Worm (Caenorhabditis elegans) whole organism, L1 larva: ENCODE results near the gene clec-125.

Source experiments
- C04F5.9 ChIP-seq: sonication (generic microtip); optimal IDR thresholded peaks from 2 replicates; lab custom pipeline; 2016; ENCODE audit warnings: missing genetic modification characterization, missing compliant biosample characterization
- C16A3.4 ChIP-seq: fragments of 150-350 bp; optimal IDR thresholded peaks from 2 replicates; lab custom pipeline; 2014; ENCODE audit warnings: missing biosample characterization, missing genetic modification characterization
- Y116A8C.19 ChIP-seq: sonication (generic microtip); optimal IDR thresholded peaks from 2 replicates; lab custom pipeline; 2016; ENCODE audit warnings: missing compliant biosample characterization, missing genetic modification characterization, borderline replicate concordance
- alr-1 ChIP-seq: fragments of 200-800 bp; sonication (Bioruptor generic); optimal IDR thresholded peaks from 2 replicates; lab custom pipeline; 2018; ENCODE audit warnings: borderline replicate concordance, mild to moderate bottlenecking, missing genetic modification characterization, missing compliant biosample characterization
- aly-2 ChIP-seq: fragments of 150-350 bp; optimal IDR thresholded peaks from 2 replicates; lab custom pipeline; 2014; ENCODE audit warnings: missing biosample characterization, missing genetic modification characterization
- ama-1 ChIP-seq: fragments of 150-350 bp; optimal IDR thresholded peaks from 2 replicates; lab custom pipeline; 2014
- ceh-63 ChIP-seq: fragments of 200-800 bp; sonication (Bioruptor generic); optimal IDR thresholded peaks from 2 replicates; lab custom pipeline; 2018; ENCODE audit warnings: mild to moderate bottlenecking, missing genetic modification characterization, missing compliant biosample characterization
- ceh-8 ChIP-seq: fragments of 200-800 bp; sonication (Bioruptor generic); optimal IDR thresholded peaks from 2 replicates; lab custom pipeline; 2018; ENCODE audit warnings: mild to moderate bottlenecking, missing genetic modification characterization, moderate library complexity, missing compliant biosample characterization
- ceh-82 ChIP-seq, 3 experiments: fragments of 150-350 bp in 1 of 3; sonication (generic microtip) in 2 of 3; optimal IDR thresholded peaks; 2 replicates each; lab custom pipeline; 2014 to 2017; ENCODE audit warnings: missing biosample characterization in 3 of 3, missing genetic modification characterization in 3 of 3
- ces-1 ChIP-seq: fragments of 150-350 bp; optimal IDR thresholded peaks from 2 replicates; lab custom pipeline; 2014; ENCODE audit warnings: missing biosample characterization, missing genetic modification reagents, missing genetic modification characterization
- dpl-1 ChIP-seq, 3 experiments: fragments of 150-350 bp in 2 of 3; sonication (generic microtip) in 1 of 3; optimal IDR thresholded peaks; 2 replicates each; lab custom pipeline; 2014 to 2017; ENCODE audit warnings: missing biosample characterization in 3 of 3, missing genetic modification characterization in 3 of 3, missing genetic modification reagents in 3 of 3
- dsc-1 ChIP-seq: sonication (generic microtip); optimal IDR thresholded peaks from 2 replicates; lab custom pipeline; 2016; ENCODE audit warnings: mild to moderate bottlenecking, missing genetic modification characterization, missing compliant biosample characterization
- efl-3 ChIP-seq: fragments of 200-800 bp; sonication (Bioruptor generic); optimal IDR thresholded peaks from 2 replicates; lab custom pipeline; 2018; ENCODE audit warnings: mild to moderate bottlenecking, missing genetic modification characterization, missing compliant biosample characterization
- elt-3 ChIP-seq, 6 experiments: fragments of 150-350 bp in 1 of 6; sonication (generic microtip); optimal IDR thresholded peaks; 2 replicates each; lab custom pipeline; 2017 to 2018; ENCODE audit warnings: missing biosample characterization in 6 of 6, missing genetic modification characterization in 6 of 6, inconsistent platforms in 1 of 6
- ets-5 ChIP-seq: fragments of 200-800 bp; sonication (Bioruptor generic); IDR thresholded peaks from 2 replicates; pipeline ENCODE4 v1.3.6; 2022; ENCODE audit warnings: missing genetic modification characterization, missing compliant biosample characterization
- fkh-4 ChIP-seq: sonication (generic microtip); optimal IDR thresholded peaks from 2 replicates; lab custom pipeline; 2016; ENCODE audit warnings: missing compliant biosample characterization, missing genetic modification characterization, borderline replicate concordance
- grh-1 ChIP-seq: fragments of 200-800 bp; sonication (Bioruptor generic); IDR thresholded peaks from 2 replicates; pipeline ENCODE4 v1.3.6; 2022; ENCODE audit warnings: missing genetic modification reagents, missing genetic modification characterization, missing compliant biosample characterization
- hlh-17 ChIP-seq: fragments of 200-800 bp; sonication (Bioruptor generic); optimal IDR thresholded peaks from 2 replicates; lab custom pipeline; 2018; ENCODE audit warnings: missing genetic modification characterization, mild to moderate bottlenecking, missing compliant biosample characterization, moderate library complexity, borderline replicate concordance
- hlh-4 ChIP-seq: sonication (generic microtip); optimal IDR thresholded peaks from 2 replicates; lab custom pipeline; 2016; ENCODE audit warnings: mild to moderate bottlenecking, missing genetic modification characterization, missing compliant biosample characterization
- isw-1 ChIP-seq: fragments of 200-800 bp; sonication (Bioruptor generic); IDR thresholded peaks from 2 replicates; pipeline ENCODE4 v1.3.6; 2022; ENCODE audit warnings: missing genetic modification characterization, missing compliant biosample characterization
- lin-14 ChIP-seq: fragments of 200-800 bp; sonication (Bioruptor generic); optimal IDR thresholded peaks from 2 replicates; lab custom pipeline; 2018; ENCODE audit warnings: mild to moderate bottlenecking, missing genetic modification characterization, moderate library complexity, missing compliant biosample characterization
- lin-15B ChIP-seq: fragments of 150-350 bp; sonication (generic microtip); optimal IDR thresholded peaks from 3 replicates; lab custom pipeline; 2014; ENCODE audit warnings: missing biosample characterization, missing genetic modification characterization
- lin-35 ChIP-seq, 2 experiments: fragments of 150-350 bp; optimal IDR thresholded peaks; 2 replicates each; lab custom pipeline; 2014; ENCODE audit warnings: missing biosample characterization in 2 of 2, missing genetic modification characterization in 2 of 2, missing genetic modification reagents in 2 of 2
- lir-3 ChIP-seq: sonication (generic microtip); optimal IDR thresholded peaks from 2 replicates; lab custom pipeline; 2016; ENCODE audit warnings: mild to moderate bottlenecking, missing genetic modification characterization, moderate library complexity, missing compliant biosample characterization; ENCODE audit not compliant: poor library complexity
- lsy-2 ChIP-seq, 2 experiments: fragments of 150-350 bp; optimal IDR thresholded peaks; 2 replicates each; lab custom pipeline; 2014; ENCODE audit warnings: missing biosample characterization in 2 of 2, missing genetic modification characterization in 2 of 2
- mab-9 ChIP-seq: fragments of 200-800 bp; sonication (Bioruptor generic); IDR thresholded peaks from 2 replicates; pipeline ENCODE4 v1.3.6; 2022; ENCODE audit warnings: missing genetic modification reagents, missing genetic modification characterization, missing compliant biosample characterization
- mef-2 ChIP-seq: fragments of 150-350 bp; optimal IDR thresholded peaks from 2 replicates; lab custom pipeline; 2014; ENCODE audit warnings: missing biosample characterization, missing genetic modification characterization
- mep-1 ChIP-seq: fragments of 150-350 bp; optimal IDR thresholded peaks from 2 replicates; lab custom pipeline; 2014; ENCODE audit warnings: missing biosample characterization, missing genetic modification characterization
- nhr-20 ChIP-seq: sonication (generic microtip); optimal IDR thresholded peaks from 2 replicates; lab custom pipeline; 2016; ENCODE audit warnings: mild to moderate bottlenecking, missing genetic modification characterization, missing compliant biosample characterization
- nhr-237 ChIP-seq: fragments of 150-350 bp; optimal IDR thresholded peaks from 2 replicates; lab custom pipeline; 2014; ENCODE audit warnings: missing biosample characterization, missing genetic modification characterization
- nhr-28 ChIP-seq: fragments of 150-350 bp; optimal IDR thresholded peaks from 2 replicates; lab custom pipeline; 2014; ENCODE audit warnings: missing biosample characterization, missing genetic modification characterization
- nhr-47 ChIP-seq: sonication (generic microtip); optimal IDR thresholded peaks from 2 replicates; lab custom pipeline; 2016; ENCODE audit warnings: mild to moderate bottlenecking, missing genetic modification characterization, moderate library complexity, missing compliant biosample characterization
- nhr-71 ChIP-seq: sonication (generic microtip); optimal IDR thresholded peaks from 2 replicates; lab custom pipeline; 2016; ENCODE audit warnings: mild to moderate bottlenecking, missing genetic modification characterization, moderate library complexity, missing compliant biosample characterization
- nhr-85 ChIP-seq: sonication (generic microtip); peaks from one replicate; lab custom pipeline; 2016; ENCODE audit warnings: missing genetic modification characterization, inconsistent platforms, missing compliant biosample characterization
- nhr-90 ChIP-seq: sonication (generic microtip); optimal IDR thresholded peaks from 2 replicates; lab custom pipeline; 2016; ENCODE audit warnings: mild to moderate bottlenecking, missing genetic modification characterization, missing compliant biosample characterization; ENCODE audit not compliant: poor library complexity
- pag-3 ChIP-seq: sonication (generic microtip); optimal IDR thresholded peaks from 2 replicates; lab custom pipeline; 2017; ENCODE audit warnings: missing genetic modification characterization, mild to moderate bottlenecking, missing compliant biosample characterization, antibody characterized with exemption, borderline replicate concordance; ENCODE audit not compliant: insufficient read depth
- pqm-1 ChIP-seq: sonication (generic microtip); optimal IDR thresholded peaks from 3 replicates; lab custom pipeline; 2017; ENCODE audit warnings: missing biosample characterization, missing genetic modification characterization
- rnt-1 ChIP-seq: sonication (generic microtip); optimal IDR thresholded peaks from 2 replicates; lab custom pipeline; 2016; ENCODE audit warnings: mild to moderate bottlenecking, missing genetic modification characterization, moderate library complexity, missing compliant biosample characterization
- snu-23 ChIP-seq: sonication (generic microtip); optimal IDR thresholded peaks from 2 replicates; lab custom pipeline; 2016; ENCODE audit warnings: missing genetic modification characterization, missing compliant biosample characterization
- sox-4 ChIP-seq: sonication (generic microtip); optimal IDR thresholded peaks from 2 replicates; lab custom pipeline; 2016; ENCODE audit warnings: missing genetic modification characterization, missing compliant biosample characterization
- sptf-1 ChIP-seq: fragments of 150-350 bp; optimal IDR thresholded peaks from 2 replicates; lab custom pipeline; 2014; ENCODE audit warnings: missing biosample characterization, missing genetic modification characterization
- tbx-2 ChIP-seq: sonication (generic microtip); optimal IDR thresholded peaks from 2 replicates; lab custom pipeline; 2016; ENCODE audit warnings: missing genetic modification characterization, missing compliant biosample characterization
- tlp-1 ChIP-seq: fragments of 150-350 bp; optimal IDR thresholded peaks from 2 replicates; lab custom pipeline; 2014; ENCODE audit warnings: missing biosample characterization, missing genetic modification characterization
- unc-130 ChIP-seq: fragments of 150-350 bp; optimal IDR thresholded peaks from 2 replicates; lab custom pipeline; 2017; ENCODE audit warnings: missing biosample characterization, missing genetic modification characterization, inconsistent platforms
- unc-30 ChIP-seq: sonication (generic microtip); optimal IDR thresholded peaks from 2 replicates; lab custom pipeline; 2017; ENCODE audit warnings: missing biosample characterization, missing genetic modification characterization
- zag-1 ChIP-seq: fragments of 150-350 bp; optimal IDR thresholded peaks from 2 replicates; lab custom pipeline; 2014; ENCODE audit warnings: missing biosample characterization, missing genetic modification characterization
- ztf-11 ChIP-seq, 2 experiments: sonication (generic microtip); optimal IDR thresholded peaks; 2 replicates each; lab custom pipeline; 2016 to 2017; ENCODE audit warnings: missing genetic modification characterization in 2 of 2, missing biosample characterization in 1 of 2, missing compliant biosample characterization in 1 of 2
- ztf-4 ChIP-seq: fragments of 150-350 bp; optimal IDR thresholded peaks from 2 replicates; lab custom pipeline; 2014; ENCODE audit warnings: missing biosample characterization, missing genetic modification characterization

Gene clec-125

DNA sequence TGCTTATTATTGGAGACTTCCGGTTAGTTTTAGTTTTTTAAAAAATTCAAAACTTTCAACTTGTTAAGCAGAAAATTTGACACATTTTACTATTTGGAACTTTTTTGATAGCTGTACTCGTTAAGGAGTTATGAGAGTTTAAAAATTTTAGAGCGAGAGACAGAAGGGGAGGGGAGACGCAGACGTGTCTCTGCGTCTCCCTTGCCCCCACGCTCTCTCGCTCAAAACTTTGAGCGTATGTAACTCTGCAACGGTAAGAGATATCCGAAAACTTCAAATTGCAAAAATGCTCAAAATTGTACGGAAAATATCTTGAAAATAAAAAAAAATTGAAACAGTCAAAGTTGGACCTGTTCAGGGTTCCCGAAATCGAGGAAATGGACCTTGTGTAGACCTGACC is 372 bp downstream of the clec-125 start:
- TF ChIP-seq elt-3 (tag; optimal IDR thresholded peaks at IDR 0.05; lab: Kevin White, UChicago) (no peak), efl-3 (GFP tag; lab: Kevin White, UChicago) (no peak), nhr-47 (tag; lab: Kevin White, UChicago) (no peak), isw-1 (GFP tag; lab: Robert Waterston, UW) (no peak), ceh-82 (tag; optimal IDR thresholded peaks at IDR 0.05; lab: Kevin White, UChicago) (no peak), lin-35 (GFP tag; optimal IDR thresholded peaks at IDR 0.05; lab: Kevin White, UChicago) (no peak), nhr-90 (tag; lab: Kevin White, UChicago) (no peak), ceh-8 (no peak), aly-2 (tag; lab: Kevin White, UChicago) (no peak), lin-15B (tag; lab: Kevin White, UChicago) (no peak), nhr-85 (tag; lab: Kevin White, UChicago) (no peak), tbx-2 (tag; lab: Kevin White, UChicago) (no peak), unc-30 (tag; lab: Kevin White, UChicago) (no peak)

DNA sequence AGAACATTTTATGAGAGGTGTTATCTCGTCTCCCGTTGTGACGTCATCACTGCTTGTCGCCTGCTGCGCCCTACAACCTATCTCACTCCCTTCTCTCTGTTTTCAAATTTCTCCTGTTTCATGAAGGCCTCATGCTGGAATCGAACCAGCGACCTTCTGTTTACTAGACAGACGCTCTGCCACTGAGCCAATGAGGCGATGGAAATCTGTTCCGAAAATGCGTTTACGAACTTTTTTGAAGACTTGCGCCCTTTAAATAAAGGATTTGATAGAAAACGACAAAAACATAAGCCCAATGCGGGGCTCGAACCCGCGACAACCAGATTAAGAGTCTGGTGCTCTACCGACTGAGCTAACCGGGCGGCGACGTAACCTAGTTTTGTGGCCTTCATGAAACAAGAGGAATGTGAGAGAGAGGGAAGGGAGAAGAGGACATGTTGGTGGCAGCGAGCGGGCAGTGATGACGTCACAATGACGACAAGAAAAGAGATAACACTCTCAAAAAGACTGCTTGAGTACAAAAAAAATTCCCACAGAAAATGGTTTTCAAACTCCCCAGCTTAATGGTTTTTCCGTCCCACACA is 3.2 kb downstream of the clec-125 start, which contains the start of gene clec-126:
clec-126 (plus strand) TSS at position 534 of the 584 bp plus-strand sequence.
- TF ChIP-seq ceh-82 (tag; optimal IDR thresholded peaks at IDR 0.05; lab: Kevin White, UChicago) (peak in 2 of 3 experiments; percentile 13 to 37), ceh-63 (GFP tag; lab: Kevin White, UChicago) (no peak), hlh-17 (GFP tag; lab: Kevin White, UChicago) (no peak), nhr-20 (tag; lab: Kevin White, UChicago) (peak; percentile 75), aly-2 (tag; lab: Kevin White, UChicago) (no peak), pqm-1 (tag; lab: Kevin White, UChicago) (no peak), nhr-47 (tag; lab: Kevin White, UChicago) (peak; percentile 83), lsy-2 (tag; optimal IDR thresholded peaks at IDR 0.05; lab: Kevin White, UChicago) (peak; percentile 68 to 81), hlh-4 (tag; lab: Kevin White, UChicago) (no peak), zag-1 (no peak), unc-130 (tag; lab: Kevin White, UChicago) (no peak), lir-3 (tag; lab: Kevin White, UChicago) (peak; percentile 39), C16A3.4 (tag; lab: Kevin White, UChicago) (peak; percentile 57), fkh-4 (tag; lab: Kevin White, UChicago) (no peak), C04F5.9 (tag; lab: Kevin White, UChicago) (peak; percentile 29), mef-2 (peak; percentile 15), snu-23 (GFP tag; lab: Kevin White, UChicago) (peak; percentile 87), mab-9 (GFP tag; lab: Robert Waterston, UW) (no peak), nhr-28 (tag; lab: Kevin White, UChicago) (no peak), nhr-90 (tag; lab: Kevin White, UChicago) (peak; percentile 90), nhr-237 (tag; lab: Kevin White, UChicago) (no peak), efl-3 (GFP tag; lab: Kevin White, UChicago) (no peak), isw-1 (GFP tag; lab: Robert Waterston, UW) (no peak), mep-1 (peak; percentile 71), dpl-1 (GFP tag; optimal IDR thresholded peaks at IDR 0.05; lab: Kevin White, UChicago) (peak in 2 of 3 experiments; percentile 46 to 49), ceh-8 (peak; percentile 4), Y116A8C.19 (tag; lab: Kevin White, UChicago) (no peak), sox-4 (tag; lab: Kevin White, UChicago) (no peak), ama-1 (lab: Kevin White, UChicago) (no peak), lin-15B (tag; lab: Kevin White, UChicago) (peak; percentile 24), tlp-1 (tag; lab: Kevin White, UChicago) (no peak), rnt-1 (tag; lab: Kevin White, UChicago) (peak; percentile 66), ztf-11 (tag; optimal IDR thresholded peaks at IDR 0.05; lab: Kevin White, UChicago) (peak in 1 of 2 experiments; percentile 52), grh-1 (peak; percentile 7; the same call in 1 of the 2 replicates), sptf-1 (tag; lab: Kevin White, UChicago) (no peak), lin-14 (peak; percentile 76), nhr-71 (peak; percentile 81), ces-1 (no peak), pag-3 (tag; lab: Kevin White, UChicago) (no peak), dsc-1 (peak; percentile 62), ztf-4 (tag; lab: Kevin White, UChicago) (peak; percentile 64), unc-30 (tag; lab: Kevin White, UChicago) (no peak), alr-1 (tag; lab: Kevin White, UChicago) (no peak), ets-5 (no peak)
